Worm (Caenorhabditis elegans) whole organism, L4 larva: ENCODE measurements around the gene K02D10.2.

Experiments used
- D1046.2 ChIP-seq: fragments of 200-800 bp; sonication (Bioruptor generic); IDR thresholded peaks from 2 replicates; pipeline ENCODE4 v1.3.6; 2022; ENCODE audit warnings: missing genetic modification characterization, missing compliant biosample characterization
- F44E2.7 ChIP-seq: fragments of 200-800 bp; sonication (Bioruptor generic); IDR thresholded peaks from 2 replicates; pipeline ENCODE4 v2.1.2; 2022; ENCODE audit warnings: missing genetic modification characterization, missing compliant biosample characterization
- F49E8.2 ChIP-seq: sonication (generic microtip); optimal IDR thresholded peaks from 2 replicates; lab custom pipeline; 2016; ENCODE audit warnings: missing compliant biosample characterization, mild to moderate bottlenecking, missing genetic modification characterization, borderline replicate concordance
- R02D3.7 ChIP-seq: fragments of 150-350 bp; sonication (generic microtip); optimal IDR thresholded peaks from 3 replicates; lab custom pipeline; 2014; ENCODE audit warnings: missing biosample characterization, missing genetic modification characterization
- T20F7.1 ChIP-seq: fragments of 200-800 bp; sonication (Bioruptor generic); optimal IDR thresholded peaks from 2 replicates; lab custom pipeline; 2018; ENCODE audit warnings: mild to moderate bottlenecking, missing genetic modification characterization, missing compliant biosample characterization
- Y105C5A.15 ChIP-seq: fragments of 200-800 bp; sonication (Bioruptor generic); IDR thresholded peaks from 2 replicates; pipeline ENCODE4 v1.3.6; 2022; ENCODE audit warnings: missing genetic modification characterization, missing compliant biosample characterization
- Y48G9A.11 ChIP-seq: fragments of 200-800 bp; sonication (Bioruptor generic); IDR thresholded peaks from 2 replicates; pipeline ENCODE4 v1.3.6; 2022; ENCODE audit warnings: missing genetic modification reagents, missing genetic modification characterization, missing compliant biosample characterization
- Y5F2A.4 ChIP-seq: fragments of 200-800 bp; sonication (Bioruptor generic); optimal IDR thresholded peaks from 2 replicates; lab custom pipeline; 2018; ENCODE audit warnings: mild to moderate bottlenecking, missing genetic modification characterization, missing compliant biosample characterization
- Y75B8A.6 ChIP-seq: fragments of 200-800 bp; sonication (Bioruptor generic); IDR thresholded peaks from 2 replicates; pipeline ENCODE4 v1.3.6; 2022; ENCODE audit warnings: missing genetic modification reagents, missing genetic modification characterization, missing compliant biosample characterization
- ZK337.2 ChIP-seq: fragments of 200-800 bp; sonication (Bioruptor generic); IDR thresholded peaks from 2 replicates; pipeline ENCODE4 v1.3.6; 2022; ENCODE audit warnings: missing genetic modification reagents, missing genetic modification characterization, missing compliant biosample characterization
- ZK546.5 ChIP-seq, 2 experiments: sonication (generic microtip); optimal IDR thresholded peaks; 2 replicates each; lab custom pipeline; 2017; ENCODE audit warnings: missing biosample characterization in 2 of 2, missing genetic modification characterization in 2 of 2
- aha-1 ChIP-seq: fragments of 150-350 bp; peaks from one replicate; lab custom pipeline; 2014; ENCODE audit warnings: missing biosample characterization, missing genetic modification characterization
- ama-1 ChIP-seq: fragments of 150-350 bp; optimal IDR thresholded peaks from 2 replicates; lab custom pipeline; 2014; ENCODE audit warnings: inconsistent platforms, mixed read lengths
- ceh-28 ChIP-seq: fragments of 150-350 bp; optimal IDR thresholded peaks from 2 replicates; lab custom pipeline; 2014; ENCODE audit warnings: missing biosample characterization, missing genetic modification reagents, missing genetic modification characterization
- ceh-44 ChIP-seq: fragments of 200-800 bp; sonication (Bioruptor generic); IDR thresholded peaks from 2 replicates; pipeline ENCODE4 v1.3.6; 2022; ENCODE audit warnings: missing genetic modification reagents, missing genetic modification characterization, missing compliant biosample characterization
- ceh-82 ChIP-seq: sonication (generic microtip); optimal IDR thresholded peaks from 2 replicates; lab custom pipeline; 2017; ENCODE audit warnings: missing biosample characterization, missing genetic modification characterization
- ces-1 ChIP-seq: fragments of 150-350 bp; sonication (generic microtip); optimal IDR thresholded peaks from 4 replicates; lab custom pipeline; 2014; ENCODE audit warnings: missing biosample characterization, missing genetic modification reagents, missing genetic modification characterization
- cey-2 ChIP-seq: sonication (generic microtip); optimal IDR thresholded peaks from 3 replicates; lab custom pipeline; 2017; ENCODE audit warnings: missing genetic modification characterization, mild to moderate bottlenecking, missing compliant biosample characterization, antibody characterized with exemption, borderline replicate concordance; ENCODE audit not compliant: insufficient read depth
- ctbp-1 ChIP-seq: fragments of 200-800 bp; sonication (Bioruptor generic); IDR thresholded peaks from 2 replicates; pipeline ENCODE4 v1.3.6; 2022; ENCODE audit warnings: missing genetic modification reagents, missing genetic modification characterization, missing compliant biosample characterization
- daf-8 ChIP-seq: fragments of 200-800 bp; sonication (Bioruptor generic); IDR thresholded peaks from 2 replicates; pipeline ENCODE4 v1.3.6; 2022; ENCODE audit warnings: missing genetic modification characterization, missing compliant biosample characterization
- dmd-6 ChIP-seq: fragments of 200-800 bp; sonication (Bioruptor generic); IDR thresholded peaks from 2 replicates; pipeline ENCODE4 v1.3.6; 2022; ENCODE audit warnings: missing genetic modification reagents, missing genetic modification characterization, missing compliant biosample characterization
- dpl-1 ChIP-seq: fragments of 150-350 bp; optimal IDR thresholded peaks from 2 replicates; lab custom pipeline; 2014; ENCODE audit warnings: missing biosample characterization, missing genetic modification reagents, missing genetic modification characterization
- dve-1 ChIP-seq: sonication (generic microtip); optimal IDR thresholded peaks from 2 replicates; lab custom pipeline; 2017; ENCODE audit warnings: antibody characterized with exemption, mild to moderate bottlenecking, missing genetic modification characterization, missing compliant biosample characterization; ENCODE audit not compliant: insufficient read depth
- egl-43 ChIP-seq: fragments of 200-800 bp; sonication (Bioruptor generic); IDR thresholded peaks from 2 replicates; pipeline ENCODE4 v1.3.6; 2022; ENCODE audit warnings: missing genetic modification reagents, missing genetic modification characterization, missing compliant biosample characterization
- fos-1 ChIP-seq: fragments of 150-350 bp; optimal IDR thresholded peaks from 2 replicates; lab custom pipeline; 2014; ENCODE audit warnings: missing biosample characterization, missing genetic modification characterization
- jun-1 ChIP-seq: fragments of 150-350 bp; optimal IDR thresholded peaks from 2 replicates; lab custom pipeline; 2014; ENCODE audit warnings: missing biosample characterization, missing genetic modification reagents, missing genetic modification characterization
- lin-38 ChIP-seq: fragments of 200-800 bp; sonication (Bioruptor generic); IDR thresholded peaks from 2 replicates; pipeline ENCODE4 v1.3.6; 2022; ENCODE audit warnings: missing genetic modification reagents, missing genetic modification characterization, missing compliant biosample characterization
- lsy-2 ChIP-seq, 2 experiments: fragments of 150-350 bp in 1 of 2; sonication (generic microtip) in 1 of 2; optimal IDR thresholded peaks; 2 replicates each; lab custom pipeline; 2014 to 2017; ENCODE audit warnings: missing biosample characterization in 2 of 2, missing genetic modification characterization in 2 of 2
- madf-5 ChIP-seq, 2 experiments: fragments of 200-800 bp; sonication (Bioruptor generic); IDR thresholded peaks; 2 replicates each; pipeline ENCODE4 v1.3.6; 2022; ENCODE audit warnings: missing compliant biosample characterization in 2 of 2, missing genetic modification characterization in 2 of 2
- madf-9 ChIP-seq: fragments of 200-800 bp; sonication (Bioruptor generic); conservative IDR thresholded peaks from 2 replicates; pipeline ENCODE4 v1.3.6; 2022; ENCODE audit warnings: missing genetic modification reagents, missing genetic modification characterization, missing compliant biosample characterization
- mdt-29 ChIP-seq: fragments of 200-800 bp; sonication (Bioruptor generic); IDR thresholded peaks from 2 replicates; pipeline ENCODE4 v1.3.6; 2022; ENCODE audit warnings: missing genetic modification reagents, missing genetic modification characterization, missing compliant biosample characterization
- mep-1 ChIP-seq: fragments of 150-350 bp; sonication (generic microtip); optimal IDR thresholded peaks from 3 replicates; lab custom pipeline; 2014; ENCODE audit warnings: missing biosample characterization, missing genetic modification characterization
- mxl-2 ChIP-seq: fragments of 200-800 bp; sonication (Bioruptor generic); conservative IDR thresholded peaks from 2 replicates; pipeline ENCODE4 v1.3.6; 2022; ENCODE audit warnings: missing genetic modification reagents, missing genetic modification characterization, missing compliant biosample characterization
- nhr-10 ChIP-seq: fragments of 150-350 bp; optimal IDR thresholded peaks from 2 replicates; lab custom pipeline; 2014; ENCODE audit warnings: missing biosample characterization, missing genetic modification characterization
- nhr-102 ChIP-seq: sonication (generic microtip); optimal IDR thresholded peaks from 2 replicates; lab custom pipeline; 2016; ENCODE audit warnings: mild to moderate bottlenecking, missing genetic modification characterization, moderate library complexity, missing compliant biosample characterization
- nhr-111 ChIP-seq: fragments of 200-800 bp; sonication (Bioruptor generic); optimal IDR thresholded peaks from 2 replicates; lab custom pipeline; 2018; ENCODE audit warnings: mild to moderate bottlenecking, missing genetic modification characterization, missing compliant biosample characterization
- nhr-28 ChIP-seq: fragments of 150-350 bp; optimal IDR thresholded peaks from 2 replicates; lab custom pipeline; 2014; ENCODE audit warnings: missing biosample characterization, missing genetic modification characterization
- nhr-77 ChIP-seq: fragments of 150-350 bp; optimal IDR thresholded peaks from 2 replicates; lab custom pipeline; 2014; ENCODE audit warnings: missing biosample characterization, missing genetic modification characterization
- pqm-1 ChIP-seq: sonication (generic microtip); optimal IDR thresholded peaks from 2 replicates; lab custom pipeline; 2017; ENCODE audit warnings: missing biosample characterization, missing genetic modification characterization
- rbr-2 ChIP-seq: sonication (generic microtip); optimal IDR thresholded peaks from 2 replicates; lab custom pipeline; 2016; ENCODE audit warnings: missing genotype, missing genetic modification characterization, missing compliant biosample characterization
- sdz-12 ChIP-seq: fragments of 200-800 bp; sonication (Bioruptor generic); optimal IDR thresholded peaks from 2 replicates; lab custom pipeline; 2018; ENCODE audit warnings: mild to moderate bottlenecking, missing genetic modification characterization, missing compliant biosample characterization
- snpc-1.2 ChIP-seq: fragments of 200-800 bp; sonication (Bioruptor generic); IDR thresholded peaks from 2 replicates; pipeline ENCODE4 v1.3.6; 2022; ENCODE audit warnings: missing genetic modification reagents, missing genetic modification characterization, missing compliant biosample characterization
- spr-1 ChIP-seq: sonication (generic microtip); optimal IDR thresholded peaks from 2 replicates; lab custom pipeline; 2016; ENCODE audit warnings: mild to moderate bottlenecking, missing genetic modification characterization, missing compliant biosample characterization
- tag-97 ChIP-seq: fragments of 200-800 bp; sonication (Bioruptor generic); IDR thresholded peaks from 2 replicates; pipeline ENCODE4 v1.3.6; 2022; ENCODE audit warnings: missing genetic modification characterization, missing compliant biosample characterization
- tra-1 ChIP-seq: fragments of 200-800 bp; sonication (Bioruptor generic); IDR thresholded peaks from 2 replicates; pipeline ENCODE4 v1.3.6; 2022; ENCODE audit warnings: missing genetic modification reagents, missing genetic modification characterization, missing compliant biosample characterization
- unc-62 ChIP-seq, 3 experiments: fragments of 150-350 bp in 1 of 3; sonication (generic microtip); optimal IDR thresholded peaks in 2 of 3; peaks in 1 of 3; 1 replicate in 1 of 3; 2 replicates in 2 of 3; lab custom pipeline; 2014 to 2017; ENCODE audit warnings: missing biosample characterization in 3 of 3, missing genetic modification characterization in 3 of 3, missing genetic modification reagents in 3 of 3, missing genotype in 1 of 3
- zfp-3 ChIP-seq: fragments of 200-800 bp; sonication (Bioruptor generic); conservative IDR thresholded peaks from 2 replicates; pipeline ENCODE4 v1.3.6; 2022; ENCODE audit warnings: missing genetic modification reagents, missing genetic modification characterization, missing compliant biosample characterization
- zip-2 ChIP-seq: fragments of 150-350 bp; optimal IDR thresholded peaks from 2 replicates; lab custom pipeline; 2014; ENCODE audit warnings: missing biosample characterization, missing genetic modification characterization
- ztf-7 ChIP-seq: fragments of 150-350 bp; optimal IDR thresholded peaks from 2 replicates; lab custom pipeline; 2014; ENCODE audit warnings: missing biosample characterization, missing genetic modification characterization

The K02D10.2 gene

DNA sequence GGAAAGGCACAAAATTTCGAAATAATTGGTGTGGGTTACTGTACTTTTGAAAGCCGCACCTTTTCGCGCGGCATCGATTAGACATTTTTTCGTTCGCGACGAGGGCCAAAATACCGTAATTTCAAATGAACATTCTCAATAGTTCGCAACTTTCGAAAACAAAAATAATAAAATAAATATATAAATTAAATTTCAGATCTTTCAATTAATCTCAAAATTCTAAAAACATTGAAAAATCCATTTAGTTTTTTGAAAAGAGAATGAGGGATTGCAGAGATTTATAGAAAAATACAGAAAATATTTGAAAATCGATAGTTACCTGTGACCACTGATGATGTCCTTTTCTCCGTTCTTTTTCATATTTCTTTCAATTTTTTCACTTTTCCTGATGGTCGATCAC lies 15.0 kb upstream of the K02D10.2 start, which contains the start of gene K02D10.8:
Gene K02D10.8, plus strand, starts transcription at position 301 of the 400 bp plus-strand sequence.
- TF ChIP-seq ceh-28 (no peak), snpc-1.2 (GFP tag; lab: Robert Waterston, UW) (no peak), Y75B8A.6 (no peak), lin-38 (GFP tag; lab: Robert Waterston, UW) (no peak), tag-97 (no peak), sdz-12 (no peak), dpl-1 (GFP tag; lab: Kevin White, UChicago) (no peak), pqm-1 (tag; lab: Kevin White, UChicago) (no peak), ama-1 (lab: Kevin White, UChicago) (no peak), ceh-44 (GFP tag; lab: Robert Waterston, UW) (no peak), egl-43 (GFP tag; lab: Robert Waterston, UW) (no peak), Y48G9A.11 (GFP tag; lab: Robert Waterston, UW) (no peak), mxl-2 (GFP tag; lab: Robert Waterston, UW) (no peak)

DNA sequence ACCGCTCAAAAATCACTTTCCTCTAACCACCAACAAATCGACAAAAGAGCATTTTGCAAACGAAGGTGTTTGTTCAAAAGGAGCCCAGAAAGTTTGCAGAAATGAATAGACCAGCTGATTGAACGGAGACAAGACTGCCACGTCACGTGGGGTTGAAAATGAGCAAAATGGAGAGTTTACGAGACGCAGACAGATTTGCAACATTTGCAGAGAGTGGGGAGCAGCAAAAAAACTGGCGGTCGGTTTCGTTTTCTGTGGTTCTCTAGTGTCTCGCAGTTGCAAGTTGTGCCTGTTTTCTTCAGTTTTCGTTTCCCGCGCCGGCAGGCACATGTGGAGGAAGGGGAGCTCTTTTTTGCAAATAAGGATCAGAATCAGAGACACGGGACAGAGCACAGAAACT lies 14.4 kb upstream of the K02D10.2 start:
- TF ChIP-seq Y5F2A.4 (GFP tag; lab: Kevin White, UChicago) (no peak), nhr-28 (peak; percentile 78), ceh-82 (tag; lab: Kevin White, UChicago) (no peak), ceh-28 (no peak), Y75B8A.6 (no peak), lsy-2 (tag; optimal IDR thresholded peaks at IDR 0.05; lab: Kevin White, UChicago) (peak in 1 of 2 experiments; percentile 63), cey-2 (no peak), unc-62 (GFP tag; optimal IDR thresholded peaks at IDR 0.05 in 1 of 2; lab: Kevin White, UChicago) (peak in 1 of 2 experiments; percentile 62), unc-62 (tag; optimal IDR thresholded peaks at IDR 0.05; lab: Kevin White, UChicago) (no peak), ces-1 (GFP tag; lab: Kevin White, UChicago) (no peak), T20F7.1 (GFP tag; lab: Kevin White, UChicago) (no peak), nhr-77 (peak; percentile 78), nhr-102 (no peak), ama-1 (lab: Kevin White, UChicago) (no peak), lin-38 (GFP tag; lab: Robert Waterston, UW) (no peak), madf-9 (no peak), nhr-10 (no peak), ztf-7 (tag; lab: Kevin White, UChicago) (no peak), daf-8 (GFP tag; lab: Robert Waterston, UW) (no peak), D1046.2 (no peak), tra-1 (GFP tag; lab: Robert Waterston, UW) (0 out of 2 replicates have a peak, but pooled peaks have one; percentile 33), zfp-3 (no peak), ZK337.2 (GFP tag; lab: Robert Waterston, UW) (no peak), ctbp-1 (GFP tag; lab: Robert Waterston, UW) (no peak), mep-1 (peak; percentile 56), ZK546.5 (tag; optimal IDR thresholded peaks at IDR 0.05; lab: Kevin White, UChicago) (no peak), rbr-2 (tag; lab: Kevin White, UChicago) (peak; percentile 38), ceh-44 (GFP tag; lab: Robert Waterston, UW) (no peak), madf-5 (GFP tag; IDR thresholded peaks at IDR 0.05; lab: Robert Waterston, UW) (no peak), spr-1 (no peak), sdz-12 (no peak), Y105C5A.15 (GFP tag; lab: Robert Waterston, UW) (no peak), aha-1 (peak; percentile 96), fos-1 (no peak), snpc-1.2 (GFP tag; lab: Robert Waterston, UW) (no peak), jun-1 (no peak), F49E8.2 (tag; lab: Kevin White, UChicago) (no peak), dmd-6 (GFP tag; lab: Robert Waterston, UW) (peak; percentile 81), dve-1 (tag; lab: Kevin White, UChicago) (peak; percentile 63), nhr-111 (no peak), F44E2.7 (GFP tag; lab: Robert Waterston, UW) (peak; percentile 64; the same call in 1 of the 2 replicates), zip-2 (tag; lab: Kevin White, UChicago) (no peak), R02D3.7 (no peak), mdt-29 (GFP tag; lab: Robert Waterston, UW) (no peak), Y48G9A.11 (GFP tag; lab: Robert Waterston, UW) (no peak)
